Fruit fly (Drosophila melanogaster) whole organism, prepupa: ENCODE results near the gene Sgp.

ENCODE experiments used
- Blimp-1 ChIP-seq: fragments of 200-800 bp; sonication (Bioruptor generic); optimal IDR thresholded peaks from 3 replicates; lab custom pipeline; 2017; ENCODE audit warnings: missing biosample characterization, missing genetic modification characterization, mild to moderate bottlenecking, moderate library complexity, missing genetic modification reagents
- CG10631 ChIP-seq: fragments of 200-800 bp; sonication (Bioruptor generic); optimal IDR thresholded peaks from 2 replicates; lab custom pipeline; 2016; ENCODE audit warnings: missing biosample characterization, missing genetic modification characterization
- CG10669 ChIP-seq: fragments of 200-800 bp; sonication (Bioruptor generic); optimal IDR thresholded peaks from 3 replicates; lab custom pipeline; 2018; ENCODE audit warnings: missing biosample characterization, mild to moderate bottlenecking, missing genetic modification characterization, moderate library complexity
- CG11762 ChIP-seq: fragments of 200-800 bp; sonication (Bioruptor generic); optimal IDR thresholded peaks from 3 replicates; lab custom pipeline; 2016; ENCODE audit warnings: missing biosample characterization, missing genetic modification characterization; ENCODE audit not compliant: insufficient read depth
- CG11902 ChIP-seq: fragments of 200-800 bp; sonication (Bioruptor generic); optimal IDR thresholded peaks from 3 replicates; lab custom pipeline; 2016; ENCODE audit warnings: missing biosample characterization, missing genetic modification characterization
- CG15336 ChIP-seq: fragments of 200-800 bp; sonication (Bioruptor generic); IDR thresholded peaks from 2 replicates; pipeline ENCODE4 v1.3.6; 2022; ENCODE audit warnings: missing biosample characterization, missing genetic modification characterization
- CG1621 ChIP-seq: fragments of 200-800 bp; sonication (Bioruptor generic); optimal IDR thresholded peaks from 3 replicates; lab custom pipeline; 2018; ENCODE audit warnings: missing biosample characterization, mild to moderate bottlenecking, missing genetic modification characterization
- CG16779 ChIP-seq: fragments of 200-800 bp; sonication (Bioruptor generic); optimal IDR thresholded peaks from 3 replicates; lab custom pipeline; 2017; ENCODE audit warnings: missing biosample characterization, mild to moderate bottlenecking, missing genetic modification characterization
- CG3032 ChIP-seq: fragments of 200-800 bp; optimal IDR thresholded peaks from 2 replicates; lab custom pipeline; 2019; ENCODE audit warnings: missing biosample characterization, mild to moderate bottlenecking, missing genetic modification characterization, moderate library complexity
- CG31627 ChIP-seq: fragments of 200-800 bp; sonication (Bioruptor generic); optimal IDR thresholded peaks from 3 replicates; lab custom pipeline; 2016; ENCODE audit warnings: missing biosample characterization, missing genetic modification characterization
- CG34406 ChIP-seq: fragments of 200-800 bp; sonication (Bioruptor generic); optimal IDR thresholded peaks from 3 replicates; lab custom pipeline; 2016; ENCODE audit warnings: missing biosample characterization, missing genetic modification characterization
- CG6163 ChIP-seq: fragments of 200-800 bp; sonication (Bioruptor generic); IDR thresholded peaks from 3 replicates; pipeline ENCODE4 v1.3.6; 2022; ENCODE audit warnings: missing biosample characterization, missing genetic modification characterization
- CG6276 ChIP-seq: fragments of 200-800 bp; sonication (Bioruptor generic); optimal IDR thresholded peaks from 2 replicates; lab custom pipeline; 2017; ENCODE audit warnings: missing biosample characterization, mild to moderate bottlenecking, missing genetic modification characterization
- CG6792 ChIP-seq: fragments of 200-800 bp; sonication (Bioruptor generic); optimal IDR thresholded peaks from 3 replicates; lab custom pipeline; 2016; ENCODE audit warnings: missing biosample characterization, missing genetic modification characterization
- CG6808 ChIP-seq: fragments of 200-800 bp; sonication (Bioruptor generic); optimal IDR thresholded peaks from 3 replicates; lab custom pipeline; 2017; ENCODE audit warnings: missing biosample characterization, missing genetic modification characterization, mild to moderate bottlenecking, moderate library complexity, missing genetic modification reagents
- CG6854 ChIP-seq: fragments of 200-800 bp; sonication (Bioruptor generic); optimal IDR thresholded peaks from 2 replicates; lab custom pipeline; 2017; ENCODE audit warnings: missing biosample characterization, mild to moderate bottlenecking, missing genetic modification characterization
- CG7368 ChIP-seq: fragments of 200-800 bp; sonication (Bioruptor generic); optimal IDR thresholded peaks from 3 replicates; lab custom pipeline; 2016; ENCODE audit warnings: missing biosample characterization, missing genetic modification characterization
- CG8119 ChIP-seq: fragments of 200-800 bp; sonication (Bioruptor generic); IDR thresholded peaks from 3 replicates; pipeline ENCODE4 v1.3.6; 2022; ENCODE audit warnings: missing biosample characterization, missing genetic modification characterization
- CG8319 ChIP-seq: fragments of 200-800 bp; sonication (Bioruptor generic); optimal IDR thresholded peaks from 3 replicates; lab custom pipeline; 2016; ENCODE audit warnings: missing biosample characterization, missing genetic modification characterization
- CG9139 ChIP-seq: fragments of 200-800 bp; sonication (Bioruptor generic); optimal IDR thresholded peaks from 3 replicates; lab custom pipeline; 2017; ENCODE audit warnings: missing biosample characterization, mild to moderate bottlenecking, missing genetic modification characterization
- Eip75B ChIP-seq: fragments of 200-800 bp; sonication (Bioruptor generic); optimal IDR thresholded peaks from 3 replicates; lab custom pipeline; 2016; ENCODE audit warnings: missing biosample characterization, missing genetic modification characterization
- Eip78C ChIP-seq: fragments of 200-800 bp; sonication (Bioruptor generic); peaks from one replicate; lab custom pipeline; 2016; ENCODE audit warnings: missing biosample characterization, missing genetic modification characterization
- Eip93F ChIP-seq: fragments of 200-800 bp; sonication (Bioruptor generic); optimal IDR thresholded peaks from 2 replicates; lab custom pipeline; 2016; ENCODE audit warnings: missing biosample characterization, mild to moderate bottlenecking, missing genetic modification characterization
- Ets96B ChIP-seq: fragments of 200-800 bp; optimal IDR thresholded peaks from 2 replicates; lab custom pipeline; 2019; ENCODE audit warnings: missing biosample characterization, mild to moderate bottlenecking, missing genetic modification characterization, moderate library complexity
- Gug ChIP-seq: fragments of 200-800 bp; sonication (Bioruptor generic); IDR thresholded peaks from 2 replicates; pipeline ENCODE4 v1.3.6; 2022; ENCODE audit warnings: missing biosample characterization, missing genetic modification characterization
- Hr38 ChIP-seq: sonication (Bioruptor generic); optimal IDR thresholded peaks from 2 replicates; lab custom pipeline; 2016; ENCODE audit warnings: missing biosample characterization, missing genetic modification characterization
- Hr4 ChIP-seq: fragments of 200-800 bp; sonication (Bioruptor generic); optimal IDR thresholded peaks from 3 replicates; lab custom pipeline; 2016; ENCODE audit warnings: missing biosample characterization, missing genetic modification characterization
- Lpt ChIP-seq: fragments of 200-800 bp; sonication (Bioruptor generic); optimal IDR thresholded peaks from 3 replicates; lab custom pipeline; 2016; ENCODE audit warnings: missing biosample characterization, missing genetic modification characterization
- OdsH ChIP-seq: fragments of 200-800 bp; sonication (Bioruptor generic); optimal IDR thresholded peaks from 3 replicates; lab custom pipeline; 2016; ENCODE audit warnings: missing biosample characterization, missing genetic modification characterization
- Smox ChIP-seq: fragments of 200-800 bp; sonication (Bioruptor generic); optimal IDR thresholded peaks from 3 replicates; lab custom pipeline; 2016; ENCODE audit warnings: missing biosample characterization, missing genetic modification characterization
- Sox102F ChIP-seq: fragments of 200-800 bp; sonication (Bioruptor generic); optimal IDR thresholded peaks from 2 replicates; lab custom pipeline; 2016; ENCODE audit warnings: missing biosample characterization, mild to moderate bottlenecking, missing genetic modification characterization
- Sox15 ChIP-seq: fragments of 200-800 bp; sonication (Bioruptor generic); optimal IDR thresholded peaks from 3 replicates; lab custom pipeline; 2016; ENCODE audit warnings: missing biosample characterization, missing genetic modification characterization
- achi ChIP-seq: fragments of 200-800 bp; sonication (Bioruptor generic); optimal IDR thresholded peaks from 3 replicates; lab custom pipeline; 2016; ENCODE audit warnings: missing biosample characterization, missing genetic modification characterization
- acj6 ChIP-seq: fragments of 200-800 bp; sonication (Bioruptor generic); optimal IDR thresholded peaks from 3 replicates; lab custom pipeline; 2016; ENCODE audit warnings: missing biosample characterization, missing genetic modification characterization
- dac ChIP-seq: fragments of 200-800 bp; sonication (Bioruptor generic); optimal IDR thresholded peaks from 2 replicates; lab custom pipeline; 2017; ENCODE audit warnings: missing biosample characterization, mild to moderate bottlenecking, missing genetic modification characterization
- eg ChIP-seq: fragments of 200-800 bp; sonication (Bioruptor generic); IDR thresholded peaks from 3 replicates; pipeline ENCODE4 v1.3.6; 2022; ENCODE audit warnings: missing biosample characterization, missing genetic modification characterization
- esn ChIP-seq: fragments of 200-800 bp; sonication (Bioruptor generic); optimal IDR thresholded peaks from 2 replicates; lab custom pipeline; 2016; ENCODE audit warnings: missing biosample characterization, mild to moderate bottlenecking, missing genetic modification characterization, moderate library complexity
- fd59A ChIP-seq: fragments of 200-800 bp; sonication (Bioruptor generic); optimal IDR thresholded peaks from 2 replicates; lab custom pipeline; 2017; ENCODE audit warnings: missing biosample characterization, mild to moderate bottlenecking, missing genetic modification characterization, missing genetic modification reagents
- fd85E ChIP-seq: fragments of 200-800 bp; sonication (Bioruptor generic); optimal IDR thresholded peaks from 3 replicates; lab custom pipeline; 2016; ENCODE audit warnings: missing biosample characterization, missing genetic modification characterization
- fkh ChIP-seq: fragments of 200-800 bp; sonication (Bioruptor generic); optimal IDR thresholded peaks from 3 replicates; lab custom pipeline; 2017; ENCODE audit warnings: missing biosample characterization, mild to moderate bottlenecking, missing genetic modification characterization, moderate library complexity
- net ChIP-seq: fragments of 200-800 bp; sonication (Bioruptor generic); optimal IDR thresholded peaks from 3 replicates; lab custom pipeline; 2016; ENCODE audit warnings: missing biosample characterization, missing genetic modification characterization
- pdm3 ChIP-seq: fragments of 200-800 bp; sonication (Bioruptor generic); optimal IDR thresholded peaks from 3 replicates; lab custom pipeline; 2016; ENCODE audit warnings: missing biosample characterization, missing genetic modification characterization
- salr ChIP-seq, 2 experiments: fragments of 200-800 bp; sonication (Bioruptor generic); optimal IDR thresholded peaks; 3 replicates each; lab custom pipeline; 2016 to 2018; ENCODE audit warnings: missing biosample characterization in 2 of 2, missing genetic modification characterization in 2 of 2, mild to moderate bottlenecking in 1 of 2
- ss ChIP-seq, 2 experiments: fragments of 200-800 bp; sonication (Bioruptor generic); optimal IDR thresholded peaks; 2 replicates in 1 of 2; 3 replicates in 1 of 2; lab custom pipeline; 2017 to 2018; ENCODE audit warnings: mild to moderate bottlenecking in 2 of 2, missing biosample characterization in 2 of 2, missing genetic modification characterization in 2 of 2, moderate library complexity in 1 of 2
- svp ChIP-seq: fragments of 200-800 bp; sonication (Bioruptor generic); peaks from one replicate; lab custom pipeline; 2016; ENCODE audit warnings: missing biosample characterization, missing genetic modification characterization
- topi ChIP-seq: fragments of 200-800 bp; sonication (Bioruptor generic); optimal IDR thresholded peaks from 3 replicates; lab custom pipeline; 2016; ENCODE audit warnings: missing biosample characterization, missing genetic modification characterization

Gene Sgp

DNA sequence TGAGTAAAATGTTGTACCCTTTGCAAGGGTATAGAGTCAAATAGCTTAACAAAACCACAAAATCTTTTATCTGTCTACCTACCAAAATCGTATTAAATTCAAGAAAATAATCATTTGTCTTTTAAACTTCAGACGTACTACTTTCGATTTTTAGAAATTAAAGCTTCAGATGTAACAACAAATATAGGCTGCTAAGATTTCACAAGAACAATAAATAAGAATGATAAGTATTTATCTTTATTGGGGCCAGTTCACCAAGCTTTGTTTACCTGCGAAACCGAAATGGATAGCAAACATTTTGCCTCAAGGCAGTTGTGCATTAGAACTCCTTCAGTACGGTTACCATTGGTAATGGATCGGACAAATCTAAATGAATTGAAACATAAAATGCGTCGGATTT lies 29.1 kb upstream of the Sgp start, which contains the start of gene CG43400:
TSS of gene CG43400 (plus strand) at position 301 of the 400 bp plus-strand sequence.
- no peak for TF ChIP-seq Sox15
- TF ChIP-seq CG15336 (GFP tag; lab: Robert Waterston, UW): no peak
- TF ChIP-seq CG7368: no peak
- no peak for TF ChIP-seq acj6 (GFP tag; lab: Kevin White, UChicago)
- TF ChIP-seq CG6276 (GFP tag; lab: Kevin White, UChicago): no peak
- no peak for TF ChIP-seq Ets96B (tag; lab: Kevin White, UChicago)
- no peak for TF ChIP-seq Hr4 (GFP tag; lab: Kevin White, UChicago)
- TF ChIP-seq CG16779 (tag; lab: Kevin White, UChicago): no peak
- TF ChIP-seq fd59A: no peak
- TF ChIP-seq Gug (GFP tag; lab: Robert Waterston, UW): no peak
- no peak for TF ChIP-seq pdm3 (GFP tag; lab: Kevin White, UChicago)

DNA sequence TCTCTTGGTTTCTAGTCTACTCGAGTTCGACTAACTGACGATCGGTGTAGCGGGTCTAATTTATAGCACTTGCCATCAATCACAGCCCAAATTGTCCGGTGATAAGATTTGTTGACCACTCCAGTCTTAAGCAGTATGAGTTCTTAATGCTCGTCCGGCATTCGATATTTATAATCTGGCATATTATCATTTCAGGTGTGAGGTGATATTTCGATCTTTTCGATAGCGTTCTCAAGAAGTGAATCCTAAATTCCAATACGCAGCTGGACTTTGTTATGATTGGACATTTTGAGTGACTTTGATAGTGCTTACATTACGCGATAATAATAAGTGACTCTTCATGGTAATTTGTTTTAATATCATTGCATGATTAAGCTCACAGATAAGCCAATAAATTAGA lies 23.2 kb upstream of the Sgp start, which contains the start of gene Bace:
TSS of gene Bace (minus strand) at position 39 of the 400 bp plus-strand sequence.
- TF ChIP-seq CG34406 (GFP tag; lab: Kevin White, UChicago): no peak
- TF ChIP-seq Hr38 (GFP tag; lab: Kevin White, UChicago): no peak
- no peak for TF ChIP-seq CG1621 (tag; lab: Kevin White, UChicago)
- TF ChIP-seq CG6854: no peak
- no peak for TF ChIP-seq CG16779 (tag; lab: Kevin White, UChicago)
- TF ChIP-seq achi (GFP tag; lab: Kevin White, UChicago): no peak
- no peak for TF ChIP-seq CG11762 (GFP tag; lab: Kevin White, UChicago)
- TF ChIP-seq Eip93F (GFP tag; lab: Kevin White, UChicago): no peak
- TF ChIP-seq salr (GFP tag; optimal IDR thresholded peaks at IDR 0.05; lab: Kevin White, UChicago): no peak
- TF ChIP-seq Hr4 (GFP tag; lab: Kevin White, UChicago): no peak
- no peak for TF ChIP-seq CG11902 (GFP tag; lab: Kevin White, UChicago)
- TF ChIP-seq CG6163: no peak
- TF ChIP-seq CG8119 (GFP tag; lab: Robert Waterston, UW): no peak
- no peak for TF ChIP-seq fd85E
- TF ChIP-seq topi (GFP tag; lab: Kevin White, UChicago): no peak
- TF ChIP-seq esn: no peak

DNA sequence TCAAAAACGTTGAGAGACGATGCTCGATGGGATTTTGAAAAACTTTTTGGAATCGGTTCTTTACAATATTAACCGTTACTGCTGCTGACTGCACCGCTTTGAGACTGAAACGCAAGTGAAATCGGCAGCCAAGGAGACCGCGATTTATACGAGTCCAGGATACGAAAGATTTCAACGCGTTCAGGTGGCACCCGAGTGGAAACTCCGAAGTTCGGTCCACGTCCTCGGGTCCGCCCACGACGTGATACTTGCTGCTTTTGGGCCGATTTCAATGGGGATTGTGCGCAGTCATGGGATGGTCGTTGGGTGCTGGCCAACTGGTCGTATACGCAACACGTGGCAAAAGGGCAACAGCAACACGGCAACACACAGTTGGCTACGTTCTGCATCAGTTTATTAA lies 12.8 kb upstream of the Sgp start, which contains the start of gene Dh31:
TSS of gene Dh31 (minus strand) at position 117 of the 400 bp plus-strand sequence.
- TF ChIP-seq Ets96B (tag; lab: Kevin White, UChicago): no peak
- TF ChIP-seq CG10631 (GFP tag; lab: Kevin White, UChicago): no peak
- no peak for TF ChIP-seq eg (GFP tag; lab: Robert Waterston, UW)
- no peak for TF ChIP-seq CG9139
- TF ChIP-seq Eip75B: no peak
- no peak for TF ChIP-seq pdm3 (GFP tag; lab: Kevin White, UChicago)
- no peak for TF ChIP-seq CG6808 (GFP tag; lab: Kevin White, UChicago)
- no peak for TF ChIP-seq CG31627 (GFP tag; lab: Kevin White, UChicago)
- no peak for TF ChIP-seq dac
- TF ChIP-seq topi (GFP tag; lab: Kevin White, UChicago): no peak
- no peak for TF ChIP-seq CG6854
- no peak for TF ChIP-seq OdsH (GFP tag; lab: Kevin White, UChicago)
- no peak for TF ChIP-seq Eip78C
- TF ChIP-seq CG6792 (GFP tag; lab: Kevin White, UChicago): no peak
- TF ChIP-seq Blimp-1 (GFP tag; lab: Kevin White, UChicago): no peak
- TF ChIP-seq Smox (GFP tag; lab: Kevin White, UChicago): no peak
- TF ChIP-seq, all 60 proteins: peak for 0

DNA sequence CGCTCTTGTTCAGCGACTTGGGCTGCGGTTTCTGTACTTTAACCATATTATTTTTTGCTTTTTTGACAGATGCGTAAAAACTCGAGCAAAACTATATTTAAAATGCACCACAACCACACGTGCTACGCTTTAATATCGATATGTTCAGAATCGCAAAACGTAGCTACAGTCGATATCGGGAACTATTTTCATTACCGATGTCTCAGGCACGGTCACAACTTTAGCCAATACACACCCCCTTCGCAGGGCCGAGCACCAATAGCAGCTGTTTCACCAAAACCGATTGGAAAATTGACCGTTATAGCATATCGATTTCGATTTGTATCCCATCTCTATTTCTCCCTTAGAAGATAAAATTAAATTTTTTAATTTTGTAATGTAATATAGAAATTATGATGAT lies 7.8 kb upstream of the Sgp start, which contains the start of gene CG13096:
TSS of gene CG13096 (minus strand) at position 144 of the 400 bp plus-strand sequence.
- no peak for TF ChIP-seq CG15336 (GFP tag; lab: Robert Waterston, UW)
- TF ChIP-seq CG10669 (GFP tag; lab: Kevin White, UChicago): no peak
- TF ChIP-seq CG11762 (GFP tag; lab: Kevin White, UChicago): no peak
- no peak for TF ChIP-seq Eip93F (GFP tag; lab: Kevin White, UChicago)
- no peak for TF ChIP-seq Smox (GFP tag; lab: Kevin White, UChicago)
- TF ChIP-seq CG34406 (GFP tag; lab: Kevin White, UChicago): no peak
- TF ChIP-seq dac: no peak
- TF ChIP-seq fd85E: no peak
- no peak for TF ChIP-seq svp (GFP tag; lab: Kevin White, UChicago)
- no peak for TF ChIP-seq CG6792 (GFP tag; lab: Kevin White, UChicago)
- TF ChIP-seq Lpt (GFP tag; lab: Kevin White, UChicago): no peak
- no peak for TF ChIP-seq net (GFP tag; lab: Kevin White, UChicago)
- no peak for TF ChIP-seq topi (GFP tag; lab: Kevin White, UChicago)
- no peak for TF ChIP-seq CG3032 (tag; lab: Kevin White, UChicago)
- TF ChIP-seq acj6 (GFP tag; lab: Kevin White, UChicago): no peak
- no peak for TF ChIP-seq Eip75B
- TF ChIP-seq ss (GFP tag; optimal IDR thresholded peaks at IDR 0.05; lab: Kevin White, UChicago): no peak
- no peak for TF ChIP-seq CG8319 (GFP tag; lab: Kevin White, UChicago)
- no peak for TF ChIP-seq fkh (GFP tag; lab: Kevin White, UChicago)
- TF ChIP-seq Sox102F (GFP tag; lab: Kevin White, UChicago): no peak
